Worm (Caenorhabditis elegans): Measurements from ENCODE around the gene dhhc-1.

DNA sequence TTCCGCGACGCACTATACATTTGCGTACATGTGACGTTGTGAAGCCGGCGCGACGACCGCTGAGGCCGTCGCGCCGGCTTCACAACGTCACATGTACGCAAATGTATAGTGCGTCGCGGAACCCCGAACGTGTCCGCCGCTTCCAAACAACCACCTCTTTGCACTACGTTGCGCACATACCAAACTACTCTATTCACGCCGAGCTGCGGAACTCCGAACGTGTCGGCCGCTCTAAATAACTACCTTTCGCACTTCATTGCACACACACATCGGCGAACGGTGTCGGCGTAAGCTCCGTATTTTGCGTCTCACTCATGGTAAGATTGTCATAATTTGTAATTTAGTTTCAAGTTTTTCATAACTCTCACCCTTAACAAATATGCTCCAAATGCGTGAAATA is 12.0 kb upstream of the dhhc-1 start:
- no peak for TF ChIP-seq elt-4 (tag; optimal IDR thresholded peaks at IDR 0.05)
- TF ChIP-seq lim-6 (tag; optimal IDR thresholded peaks at IDR 0.05), result no peak
- TF ChIP-seq ceh-45 (GFP tag; IDR thresholded peaks at IDR 0.05), result no peak
- no peak for TF ChIP-seq T23F11.4 (GFP tag; optimal IDR thresholded peaks at IDR 0.05)
- no peak for TF ChIP-seq rnt-1 (tag; optimal IDR thresholded peaks at IDR 0.05)
